Fruit fly (Drosophila melanogaster): Measurements from ENCODE around the gene sas.
A peak's percentile ranks its signal among the peaks of the same experiment; 100 is the strongest.

dm6 chr3R:7122172-7123072, 40.2 kb upstream of the sas start:
- TF ChIP-seq CG2116 (GFP tag; optimal IDR thresholded peaks at IDR 0.05), result peak; percentile 26
- TF ChIP-seq CG11723 (GFP tag; optimal IDR thresholded peaks at IDR 0.05), result no peak
- TF ChIP-seq CG18262 (tag; optimal IDR thresholded peaks at IDR 0.05), result no peak
- no peak for TF ChIP-seq slp2 (GFP tag; optimal IDR thresholded peaks at IDR 0.05)
- no peak for TF ChIP-seq pnt (GFP tag; optimal IDR thresholded peaks at IDR 0.05)
- no peak for TF ChIP-seq unc-4 (GFP tag; IDR thresholded peaks at IDR 0.05; ENCODE audit: partially characterized antibody)
- TF ChIP-seq CG16815 (GFP tag; optimal IDR thresholded peaks at IDR 0.05), result no peak
- TF ChIP-seq CG5180 (GFP tag; optimal IDR thresholded peaks at IDR 0.05), result no peak
- TF ChIP-seq Meics (GFP tag; optimal IDR thresholded peaks at IDR 0.05), result no peak
- TF ChIP-seq CG8388 (GFP tag; optimal IDR thresholded peaks at IDR 0.05), result no peak
- TF ChIP-seq H15 (GFP tag; IDR thresholded peaks at IDR 0.05), result no peak

All from whole organism, embryonic.